Worm (Caenorhabditis elegans) whole organism, midembryonic: ENCODE data around the gene Y48E1B.8.

Source experiments
- T22C8.4 ChIP-seq: fragments of 200-800 bp; sonication (Bioruptor generic); IDR thresholded peaks from 2 replicates; pipeline ENCODE4 v1.3.6; 2022; ENCODE audit warnings: missing genetic modification characterization, missing compliant biosample characterization
- cog-1 ChIP-seq: sonication (generic microtip); optimal IDR thresholded peaks from 2 replicates; lab custom pipeline; 2016; ENCODE audit warnings: missing genetic modification characterization, missing compliant biosample characterization
- flt-1 ChIP-seq: fragments of 200-800 bp; sonication (Bioruptor generic); IDR thresholded peaks from 2 replicates; pipeline ENCODE4 v1.3.6; 2022; ENCODE audit warnings: missing genetic modification characterization, missing compliant biosample characterization
- klf-2 ChIP-seq: fragments of 200-800 bp; sonication (Bioruptor generic); conservative IDR thresholded peaks from 2 replicates; pipeline ENCODE4 v1.3.6; 2022; ENCODE audit warnings: missing genetic modification reagents, missing genetic modification characterization, missing compliant biosample characterization
- med-1 ChIP-seq: sonication (generic microtip); optimal IDR thresholded peaks from 2 replicates; lab custom pipeline; 2017; ENCODE audit warnings: missing genetic modification characterization, mild to moderate bottlenecking, missing compliant biosample characterization, antibody characterized with exemption, missing genetic modification reagents; ENCODE audit not compliant: insufficient read depth
- ref-1 ChIP-seq: fragments of 200-800 bp; sonication (Bioruptor generic); conservative IDR thresholded peaks from 2 replicates; pipeline ENCODE4 v1.3.6; 2022; ENCODE audit warnings: missing genetic modification reagents, missing genetic modification characterization, missing compliant biosample characterization
- tab-1 ChIP-seq: fragments of 200-800 bp; sonication (Bioruptor generic); IDR thresholded peaks from 2 replicates; pipeline ENCODE4 v1.3.6; 2022; ENCODE audit warnings: missing genetic modification characterization, missing compliant biosample characterization
- ztf-23 ChIP-seq: fragments of 200-800 bp; sonication (Bioruptor generic); IDR thresholded peaks from 2 replicates; pipeline ENCODE4 v1.3.6; 2022; ENCODE audit warnings: missing genetic modification reagents, missing genetic modification characterization, missing compliant biosample characterization
- ztf-29 ChIP-seq: fragments of 200-800 bp; sonication (Bioruptor generic); IDR thresholded peaks from 2 replicates; pipeline ENCODE4 v1.3.6; 2022; ENCODE audit warnings: missing genetic modification reagents, missing genetic modification characterization, missing compliant biosample characterization

The Y48E1B.8 gene

DNA sequence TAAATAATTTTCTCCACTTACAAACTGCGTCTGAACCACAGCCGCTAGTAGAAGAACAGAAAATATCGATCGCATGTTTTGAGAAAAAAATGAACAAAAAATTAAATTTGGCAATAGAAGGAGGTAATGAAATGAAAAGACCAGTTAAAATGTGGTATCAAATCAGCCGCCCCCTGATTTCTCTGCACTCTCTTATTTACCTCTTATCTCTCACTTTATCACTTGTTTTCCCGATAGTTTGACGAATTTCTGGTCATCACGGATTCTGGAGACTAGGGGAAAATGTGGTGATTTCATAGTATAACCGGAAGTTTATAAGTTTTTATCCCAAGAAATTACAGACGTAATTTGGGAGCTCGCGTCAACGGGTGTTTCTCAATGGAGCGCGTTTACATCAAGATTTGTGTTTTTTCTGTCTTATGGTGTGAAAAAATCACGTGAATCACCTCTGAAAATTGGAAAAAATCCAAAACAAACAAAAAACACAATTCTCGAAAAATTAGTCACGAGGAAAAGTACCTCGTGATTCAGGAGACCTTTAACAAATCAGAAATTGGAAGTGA lies 8.2 kb downstream of the Y48E1B.8 start, which contains the start of gene clec-146:
Gene clec-146, minus strand, starts transcription at position 116 of the 563 bp plus-strand sequence.
- TF ChIP-seq med-1 (GFP tag; lab: Kevin White, UChicago) (no peak), ztf-23 (GFP tag; lab: Robert Waterston, UW) (no peak), klf-2 (GFP tag; lab: Robert Waterston, UW) (no peak), T22C8.4 (GFP tag; lab: Robert Waterston, UW) (no peak), cog-1 (no peak), tab-1 (GFP tag; lab: Robert Waterston, UW) (no peak), ref-1 (GFP tag; lab: Robert Waterston, UW) (no peak), ztf-29 (no peak), flt-1 (GFP tag; lab: Robert Waterston, UW) (no peak)

- TF ChIP-seq T22C8.4 (GFP tag; lab: Robert Waterston, UW) (no peak), cog-1 (no peak), klf-2 (GFP tag; lab: Robert Waterston, UW) (no peak), ztf-29 (no peak), med-1 (GFP tag; lab: Kevin White, UChicago) (no peak), flt-1 (GFP tag; lab: Robert Waterston, UW) (no peak), ztf-23 (GFP tag; lab: Robert Waterston, UW) (no peak), tab-1 (GFP tag; lab: Robert Waterston, UW) (no peak), ref-1 (GFP tag; lab: Robert Waterston, UW) (no peak)
These were observed 9.8 kb downstream of the Y48E1B.8 start for ce11 chrII:13595279-13595678.

DNA sequence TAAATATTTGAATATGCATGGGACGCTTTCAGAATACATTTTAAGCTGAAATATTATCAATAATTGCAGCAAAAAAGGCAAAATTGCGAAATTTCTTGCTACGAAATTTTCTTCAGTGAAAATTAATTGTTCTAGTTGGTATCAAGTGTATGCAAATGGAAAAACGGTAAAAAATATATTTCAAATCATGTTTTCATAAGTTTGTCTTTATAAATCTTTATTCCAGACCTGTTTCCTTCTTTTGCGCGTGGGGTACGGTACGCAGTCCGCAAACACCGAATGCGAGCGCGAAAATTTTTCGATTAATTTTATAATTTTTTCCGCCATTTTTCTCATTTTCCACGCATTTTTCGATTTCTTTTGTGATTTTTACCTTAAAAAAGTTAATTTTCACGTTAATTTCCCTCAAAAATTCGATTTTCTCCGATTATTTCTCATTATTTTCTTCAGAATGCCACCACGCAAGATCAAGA lies 11.0 kb downstream of the Y48E1B.8 start, which contains the start of the genes fbxc-23 and csc-1:
Gene fbxc-23, minus strand, starts transcription at position 51 of the 473 bp plus-strand sequence.
Gene csc-1, plus strand, starts transcription at position 451 of the 473 bp plus-strand sequence.
- TF ChIP-seq ref-1 (GFP tag; lab: Robert Waterston, UW): no peak
- no peak for TF ChIP-seq cog-1
- TF ChIP-seq med-1 (GFP tag; lab: Kevin White, UChicago): no peak
- TF ChIP-seq klf-2 (GFP tag; lab: Robert Waterston, UW): no peak
- TF ChIP-seq ztf-23 (GFP tag; lab: Robert Waterston, UW): no peak
- no peak for TF ChIP-seq ztf-29
- TF ChIP-seq T22C8.4 (GFP tag; lab: Robert Waterston, UW): no peak
- TF ChIP-seq tab-1 (GFP tag; lab: Robert Waterston, UW): no peak
- TF ChIP-seq flt-1 (GFP tag; lab: Robert Waterston, UW): no peak

ce11 chrII:13600904-13601303 lies 15.4 kb downstream of the Y48E1B.8 start, which contains the start of gene csp-1:
Gene csp-1, plus strand, starts transcription at chrII:13601204.
- no peak for TF ChIP-seq cog-1

ce11 chrII:13609655-13610054 lies 24.1 kb downstream of the Y48E1B.8 start, which contains the start of gene gst-20:
Gene gst-20, minus strand, starts transcription at chrII:13609824.
- TF ChIP-seq med-1 (GFP tag; lab: Kevin White, UChicago) (no peak), cog-1 (no peak), tab-1 (GFP tag; lab: Robert Waterston, UW) (no peak), flt-1 (GFP tag; lab: Robert Waterston, UW) (no peak), T22C8.4 (GFP tag; lab: Robert Waterston, UW) (no peak), klf-2 (GFP tag; lab: Robert Waterston, UW) (no peak), ztf-23 (GFP tag; lab: Robert Waterston, UW) (no peak), ztf-29 (no peak), ref-1 (GFP tag; lab: Robert Waterston, UW) (no peak)

ce11 chrII:13611186-13611585 lies 25.7 kb downstream of the Y48E1B.8 start, which contains the start of gene gst-24:
Gene gst-24, minus strand, starts transcription at chrII:13611366.
- TF ChIP-seq ztf-29 (no peak), T22C8.4 (GFP tag; lab: Robert Waterston, UW) (no peak), flt-1 (GFP tag; lab: Robert Waterston, UW) (no peak), klf-2 (GFP tag; lab: Robert Waterston, UW) (no peak), med-1 (GFP tag; lab: Kevin White, UChicago) (no peak), tab-1 (GFP tag; lab: Robert Waterston, UW) (no peak), ref-1 (GFP tag; lab: Robert Waterston, UW) (no peak), ztf-23 (GFP tag; lab: Robert Waterston, UW) (no peak), cog-1 (no peak)

- TF ChIP-seq flt-1 (GFP tag; lab: Robert Waterston, UW) (no peak), med-1 (GFP tag; lab: Kevin White, UChicago) (no peak), klf-2 (GFP tag; lab: Robert Waterston, UW) (no peak), tab-1 (GFP tag; lab: Robert Waterston, UW) (no peak), cog-1 (no peak), ztf-29 (no peak), ref-1 (GFP tag; lab: Robert Waterston, UW) (no peak), T22C8.4 (GFP tag; lab: Robert Waterston, UW) (no peak), ztf-23 (GFP tag; lab: Robert Waterston, UW) (no peak)
These were observed 27.6 kb downstream of the Y48E1B.8 start, which contains the start of gene gst-15 for ce11 chrII:13613096-13613495. Gene gst-15, minus strand, starts transcription at chrII:13613196.

- TF ChIP-seq ref-1 (GFP tag; lab: Robert Waterston, UW): no peak
- TF ChIP-seq flt-1 (GFP tag; lab: Robert Waterston, UW): no peak
- no peak for TF ChIP-seq klf-2 (GFP tag; lab: Robert Waterston, UW)
- no peak for TF ChIP-seq cog-1
- no peak for TF ChIP-seq T22C8.4 (GFP tag; lab: Robert Waterston, UW)
- TF ChIP-seq med-1 (GFP tag; lab: Kevin White, UChicago): no peak
- no peak for TF ChIP-seq ztf-23 (GFP tag; lab: Robert Waterston, UW)
- TF ChIP-seq tab-1 (GFP tag; lab: Robert Waterston, UW): no peak
- no peak for TF ChIP-seq ztf-29
These were observed 29.0 kb downstream of the Y48E1B.8 start for ce11 chrII:13614516-13614915.

- TF ChIP-seq med-1 (GFP tag; lab: Kevin White, UChicago) (no peak), tab-1 (GFP tag; lab: Robert Waterston, UW) (no peak), klf-2 (GFP tag; lab: Robert Waterston, UW) (no peak), T22C8.4 (GFP tag; lab: Robert Waterston, UW) (no peak), flt-1 (GFP tag; lab: Robert Waterston, UW) (no peak), ztf-23 (GFP tag; lab: Robert Waterston, UW) (no peak), ref-1 (GFP tag; lab: Robert Waterston, UW) (no peak), ztf-29 (no peak), cog-1 (no peak)
These were observed 30.5 kb downstream of the Y48E1B.8 start, which contains the start of gene gst-14 for ce11 chrII:13616000-13616399. Gene gst-14, minus strand, starts transcription at chrII:13616100.
